Fruit fly (Drosophila melanogaster) whole organism, adult: ENCODE measurements around the gene CG3638.

Source experiments
- Crg-1 ChIP-seq: fragments of 200-800 bp; sonication (Bioruptor generic); optimal IDR thresholded peaks from 2 replicates; lab custom pipeline; 2016; ENCODE audit warnings: missing biosample characterization, missing genetic modification characterization
- bab1 ChIP-seq: fragments of 200-800 bp; sonication (Bioruptor generic); optimal IDR thresholded peaks from 3 replicates; lab custom pipeline; 2019; ENCODE audit warnings: missing biosample characterization, mild to moderate bottlenecking, missing genetic modification characterization, moderate library complexity
- cic ChIP-seq: fragments of 200-800 bp; sonication (Bioruptor generic); optimal IDR thresholded peaks from 2 replicates; lab custom pipeline; 2017; ENCODE audit warnings: missing biosample characterization, mild to moderate bottlenecking, missing genetic modification characterization, moderate library complexity
- kay ChIP-seq: fragments of 200-800 bp; sonication (Bioruptor generic); peaks from one replicate; lab custom pipeline; 2016; ENCODE audit warnings: missing biosample characterization, missing genetic modification characterization, borderline replicate concordance

DNA sequence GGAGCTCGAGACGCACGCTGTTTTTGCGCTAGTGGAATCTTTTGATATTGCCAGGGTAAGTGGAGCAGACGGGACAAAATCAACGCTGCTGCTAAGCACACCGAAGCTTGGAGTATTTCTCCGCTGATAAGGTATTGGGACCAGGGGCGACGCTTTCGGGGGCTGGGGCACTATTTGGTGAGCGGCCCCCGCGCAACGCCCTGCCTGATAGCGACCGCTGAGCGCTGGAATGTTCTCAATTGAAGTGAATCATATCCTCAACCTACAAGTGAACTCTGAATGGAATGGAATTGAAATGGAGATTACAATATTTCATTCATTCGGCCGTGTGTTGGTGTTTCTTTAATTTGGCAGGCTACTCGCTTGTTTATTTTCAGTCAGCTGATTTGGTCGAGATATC is 45.9 kb upstream of the CG3638 start:
- TF ChIP-seq cic (no peak), Crg-1 (GFP tag; lab: Kevin White, UChicago) (no peak), bab1 (GFP tag; lab: Kevin White, UChicago) (no peak), kay (GFP tag; lab: Kevin White, UChicago) (no peak)
